Fruit fly (Drosophila melanogaster): ENCODE results near the gene Vml.

Gene Vml

DNA sequence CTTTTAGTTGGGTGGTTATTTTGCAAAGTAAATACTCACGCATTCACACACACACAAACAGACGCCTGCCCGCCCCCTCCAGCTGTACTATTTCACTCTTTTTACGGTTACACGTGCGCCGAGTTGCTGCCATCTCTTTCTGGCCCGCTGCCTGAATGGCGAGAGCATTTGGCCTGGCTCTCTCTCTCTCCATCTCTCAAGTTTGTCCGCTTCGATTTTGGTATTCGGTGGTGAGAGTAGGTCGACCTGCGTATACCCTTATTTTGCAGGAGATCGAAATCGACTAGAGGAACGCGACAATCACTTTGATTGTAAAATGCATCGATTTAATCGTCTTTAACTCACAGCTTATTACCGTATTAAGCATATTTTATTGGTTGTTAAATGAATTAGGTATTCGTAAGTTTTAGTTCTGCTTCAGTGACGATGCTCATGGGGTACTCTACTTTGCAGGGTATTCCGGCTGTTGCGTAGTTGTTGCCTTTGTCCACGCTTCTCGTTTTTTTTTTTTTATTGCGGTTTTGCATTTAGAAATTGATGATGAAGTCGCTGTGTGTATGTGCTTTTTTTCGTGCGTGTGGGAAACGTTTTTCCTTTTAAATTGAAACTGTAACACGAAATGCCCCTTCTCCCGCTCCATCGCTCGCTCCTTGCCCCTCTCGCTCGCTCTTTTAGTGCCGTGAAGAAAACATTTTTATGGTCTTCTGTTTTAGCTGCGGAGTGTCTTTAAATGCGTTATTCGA lies 28.3 kb downstream of the Vml start (continued):
- TF ChIP-seq CG18262 (tag; optimal IDR thresholded peaks at IDR 0.05), result peak; percentile 89
- TF ChIP-seq CG17568 (GFP tag; optimal IDR thresholded peaks at IDR 0.05), result peak; percentile 79
- peak; percentile 64 for TF ChIP-seq CG11085 (GFP tag; IDR thresholded peaks at IDR 0.05)
- peak; percentile 87 for TF ChIP-seq CG10209 (GFP tag; optimal IDR thresholded peaks at IDR 0.05)
- peak; percentile 82 for TF ChIP-seq CG34422 (GFP tag; IDR thresholded peaks at IDR 0.05)
- TF ChIP-seq CG32772 (GFP tag; IDR thresholded peaks at IDR 0.05), result peak; percentile 79
- peak; percentile 93 for TF ChIP-seq Mad (GFP tag; optimal IDR thresholded peaks at IDR 0.05)
- peak; percentile 83 for TF ChIP-seq Ptx1 (GFP tag; IDR thresholded peaks at IDR 0.05)
- peak; percentile 84 for TF ChIP-seq CG17385 (GFP tag; optimal IDR thresholded peaks at IDR 0.05)
- peak; percentile 82 for TF ChIP-seq CG10366 (GFP tag; IDR thresholded peaks at IDR 0.05)
- TF ChIP-seq CG17802 (tag; optimal IDR thresholded peaks at IDR 0.05), result peak; percentile 68
- TF ChIP-seq Jarid2 (GFP tag; optimal IDR thresholded peaks at IDR 0.05), result peak; percentile 55
- TF ChIP-seq CG6813 (GFP tag; optimal IDR thresholded peaks at IDR 0.05), result peak; percentile 83
- no peak for TF ChIP-seq sna (GFP tag; IDR thresholded peaks at IDR 0.05; ENCODE audit: partially characterized antibody)
- TF ChIP-seq gsb (GFP tag; IDR thresholded peaks at IDR 0.05), result peak; percentile 69
- no peak for TF ChIP-seq TFAM (GFP tag; optimal IDR thresholded peaks at IDR 0.05)
- peak; percentile 49 for TF ChIP-seq Ravus (GFP tag; IDR thresholded peaks at IDR 0.05)
- TF ChIP-seq Taf1 (GFP tag; IDR thresholded peaks at IDR 0.05), result no peak; the same call in 1 of the 2 replicates
- TF ChIP-seq jing (GFP tag; optimal IDR thresholded peaks at IDR 0.05), result peak; percentile 80
- peak; percentile 68 for TF ChIP-seq CG2202 (tag; optimal IDR thresholded peaks at IDR 0.05)
- TF ChIP-seq Chrac-16 (GFP tag; optimal IDR thresholded peaks at IDR 0.05), result peak; percentile 92
- peak; percentile 71; the same call in 2 of the 3 replicates for TF ChIP-seq ken (GFP tag; IDR thresholded peaks at IDR 0.05)
- TF ChIP-seq Dll (GFP tag; IDR thresholded peaks at IDR 0.05; ENCODE audit: partially characterized antibody), result no peak
- peak; percentile 57; the same call in 1 of the 2 replicates for TF ChIP-seq wdn (GFP tag; IDR thresholded peaks at IDR 0.05)
- TF ChIP-seq stwl (tag; optimal IDR thresholded peaks at IDR 0.05), result no peak
- peak; percentile 77 for TF ChIP-seq da (GFP tag; optimal IDR thresholded peaks at IDR 0.05)
- peak; percentile 12; the same call in 1 of the 2 replicates for TF ChIP-seq CG13287 (GFP tag; IDR thresholded peaks at IDR 0.05; ENCODE audit: partially characterized antibody)
- peak; percentile 92 for TF ChIP-seq PHDP (tag; optimal IDR thresholded peaks at IDR 0.05)
- peak; percentile 80 for TF ChIP-seq sug (tag; optimal IDR thresholded peaks at IDR 0.05)
- TF ChIP-seq Usf (GFP tag; optimal IDR thresholded peaks at IDR 0.05), result peak; percentile 88
- TF ChIP-seq Med (GFP tag), result peak; percentile 97
- peak; percentile 71 for TF ChIP-seq E2f2 (GFP tag; IDR thresholded peaks at IDR 0.05)
- TF ChIP-seq sd (tag; optimal IDR thresholded peaks at IDR 0.05), result peak; percentile 39
- peak; percentile 90 for TF ChIP-seq lmd (GFP tag; IDR thresholded peaks at IDR 0.05)
- TF ChIP-seq fd102C (GFP tag; optimal IDR thresholded peaks at IDR 0.05), result peak; percentile 42
- peak; percentile 88 for TF ChIP-seq Ada2b (GFP tag; IDR thresholded peaks at IDR 0.05)
- TF ChIP-seq Meics (GFP tag; optimal IDR thresholded peaks at IDR 0.05), result peak; percentile 90
- peak; percentile 86 for TF ChIP-seq CG1647 (GFP tag; optimal IDR thresholded peaks at IDR 0.05)
- TF ChIP-seq insv (GFP tag; optimal IDR thresholded peaks at IDR 0.05), result peak; percentile 18 to 30
- peak; percentile 82 for TF ChIP-seq chm (GFP tag; IDR thresholded peaks at IDR 0.05)
- peak; percentile 85 for TF ChIP-seq CG1832 (GFP tag; optimal IDR thresholded peaks at IDR 0.05)
- peak; percentile 61 for TF ChIP-seq tup (GFP tag; optimal IDR thresholded peaks at IDR 0.05)
- TF ChIP-seq mirr (GFP tag; optimal IDR thresholded peaks at IDR 0.05), result peak; percentile 63
- no peak for TF ChIP-seq zen2 (GFP tag; IDR thresholded peaks at IDR 0.05; ENCODE audit: partially characterized antibody)
- peak; percentile 88 for TF ChIP-seq CG11398 (GFP tag; optimal IDR thresholded peaks at IDR 0.05)
- TF ChIP-seq slbo (GFP tag; IDR thresholded peaks at IDR 0.05), result peak; percentile 91
- TF ChIP-seq dmrt11E (tag; optimal IDR thresholded peaks at IDR 0.05), result peak; percentile 89
- TF ChIP-seq CG33213 (GFP tag; optimal IDR thresholded peaks at IDR 0.05), result peak; percentile 82
- peak; percentile 81 for TF ChIP-seq CG31441 (GFP tag; IDR thresholded peaks at IDR 0.05)

Measured in whole organism, embryonic.